Worm (Caenorhabditis elegans) whole organism, L4 larva: ENCODE results near the gene F35C11.5.

Experiments used
- F26F4.8 ChIP-seq: fragments of 200-800 bp; sonication (Bioruptor generic); conservative IDR thresholded peaks from 2 replicates; pipeline ENCODE4 v1.3.6; 2022; ENCODE audit warnings: missing genetic modification characterization, missing compliant biosample characterization
- F37D6.2 ChIP-seq: sonication (generic microtip); optimal IDR thresholded peaks from 2 replicates; lab custom pipeline; 2016; ENCODE audit warnings: mild to moderate bottlenecking, missing genetic modification characterization, missing compliant biosample characterization
- Y105C5A.15 ChIP-seq: fragments of 200-800 bp; sonication (Bioruptor generic); IDR thresholded peaks from 2 replicates; pipeline ENCODE4 v1.3.6; 2022; ENCODE audit warnings: missing genetic modification characterization, missing compliant biosample characterization
- Y48G9A.11 ChIP-seq: fragments of 200-800 bp; sonication (Bioruptor generic); IDR thresholded peaks from 2 replicates; pipeline ENCODE4 v1.3.6; 2022; ENCODE audit warnings: missing genetic modification reagents, missing genetic modification characterization, missing compliant biosample characterization
- ZK337.2 ChIP-seq: fragments of 200-800 bp; sonication (Bioruptor generic); IDR thresholded peaks from 2 replicates; pipeline ENCODE4 v1.3.6; 2022; ENCODE audit warnings: missing genetic modification reagents, missing genetic modification characterization, missing compliant biosample characterization
- aly-2 ChIP-seq: sonication (generic microtip); optimal IDR thresholded peaks from 2 replicates; lab custom pipeline; 2018; ENCODE audit warnings: missing biosample characterization, missing genetic modification characterization
- attf-4 ChIP-seq: sonication (generic microtip); optimal IDR thresholded peaks from 3 replicates; lab custom pipeline; 2017; ENCODE audit warnings: missing biosample characterization, missing genetic modification characterization
- ceh-32 ChIP-seq: sonication (generic microtip); optimal IDR thresholded peaks from 2 replicates; lab custom pipeline; 2016; ENCODE audit warnings: mild to moderate bottlenecking, missing genetic modification characterization, missing compliant biosample characterization; ENCODE audit not compliant: poor library complexity
- ceh-44 ChIP-seq: fragments of 200-800 bp; sonication (Bioruptor generic); IDR thresholded peaks from 2 replicates; pipeline ENCODE4 v1.3.6; 2022; ENCODE audit warnings: missing genetic modification reagents, missing genetic modification characterization, missing compliant biosample characterization
- ceh-82 ChIP-seq: sonication (generic microtip); optimal IDR thresholded peaks from 2 replicates; lab custom pipeline; 2017; ENCODE audit warnings: missing biosample characterization, missing genetic modification characterization
- daf-16 ChIP-seq, 3 experiments: sonication (generic microtip); optimal IDR thresholded peaks; 2 replicates each; lab custom pipeline; 2016 to 2017; ENCODE audit warnings: missing genetic modification characterization in 3 of 3, missing genetic modification reagents in 3 of 3, mild to moderate bottlenecking in 2 of 3, missing compliant biosample characterization in 2 of 3, missing biosample characterization in 1 of 3, moderate library complexity in 1 of 3
- daf-8 ChIP-seq: fragments of 200-800 bp; sonication (Bioruptor generic); IDR thresholded peaks from 2 replicates; pipeline ENCODE4 v1.3.6; 2022; ENCODE audit warnings: missing genetic modification characterization, missing compliant biosample characterization
- dmd-6 ChIP-seq: fragments of 200-800 bp; sonication (Bioruptor generic); IDR thresholded peaks from 2 replicates; pipeline ENCODE4 v1.3.6; 2022; ENCODE audit warnings: missing genetic modification reagents, missing genetic modification characterization, missing compliant biosample characterization
- duxl-1 ChIP-seq: sonication (generic microtip); optimal IDR thresholded peaks from 2 replicates; lab custom pipeline; 2016; ENCODE audit warnings: mild to moderate bottlenecking, missing genetic modification characterization, moderate library complexity, missing compliant biosample characterization; ENCODE audit not compliant: poor library complexity
- gei-8 ChIP-seq: fragments of 200-800 bp; sonication (Bioruptor generic); optimal IDR thresholded peaks from 2 replicates; lab custom pipeline; 2018; ENCODE audit warnings: mild to moderate bottlenecking, missing genetic modification characterization, missing compliant biosample characterization
- hlh-11 ChIP-seq: fragments of 200-800 bp; sonication (Bioruptor generic); optimal IDR thresholded peaks from 2 replicates; lab custom pipeline; 2018; ENCODE audit warnings: mild to moderate bottlenecking, missing genetic modification characterization, missing compliant biosample characterization
- hlh-30 ChIP-seq: sonication (generic microtip); optimal IDR thresholded peaks from 2 replicates; lab custom pipeline; 2017; ENCODE audit warnings: antibody characterized with exemption, mild to moderate bottlenecking, missing genetic modification characterization, missing compliant biosample characterization; ENCODE audit not compliant: insufficient read depth
- lin-1 ChIP-seq: fragments of 200-800 bp; sonication (Bioruptor generic); IDR thresholded peaks from 2 replicates; pipeline ENCODE4 v1.3.6; 2022; ENCODE audit warnings: missing genetic modification reagents, missing genetic modification characterization, missing compliant biosample characterization
- lin-38 ChIP-seq: fragments of 200-800 bp; sonication (Bioruptor generic); IDR thresholded peaks from 2 replicates; pipeline ENCODE4 v1.3.6; 2022; ENCODE audit warnings: missing genetic modification reagents, missing genetic modification characterization, missing compliant biosample characterization
- lir-3 ChIP-seq: sonication (generic microtip); optimal IDR thresholded peaks from 2 replicates; lab custom pipeline; 2016; ENCODE audit warnings: mild to moderate bottlenecking, missing genetic modification characterization, missing compliant biosample characterization
- madf-9 ChIP-seq: fragments of 200-800 bp; sonication (Bioruptor generic); conservative IDR thresholded peaks from 2 replicates; pipeline ENCODE4 v1.3.6; 2022; ENCODE audit warnings: missing genetic modification reagents, missing genetic modification characterization, missing compliant biosample characterization
- mdl-1 ChIP-seq, 2 experiments: fragments of 150-350 bp in 1 of 2; sonication (generic microtip) in 1 of 2; optimal IDR thresholded peaks; 2 replicates each; lab custom pipeline; 2014 to 2017; ENCODE audit warnings: missing biosample characterization in 2 of 2, missing genetic modification characterization in 2 of 2
- mes-2 ChIP-seq: sonication (generic microtip); optimal IDR thresholded peaks from 2 replicates; lab custom pipeline; 2016; ENCODE audit warnings: missing genotype, mild to moderate bottlenecking, missing genetic modification characterization, missing compliant biosample characterization; ENCODE audit not compliant: poor library complexity, severe bottlenecking
- mxl-2 ChIP-seq: fragments of 200-800 bp; sonication (Bioruptor generic); conservative IDR thresholded peaks from 2 replicates; pipeline ENCODE4 v1.3.6; 2022; ENCODE audit warnings: missing genetic modification reagents, missing genetic modification characterization, missing compliant biosample characterization
- mxl-3 ChIP-seq: fragments of 200-800 bp; sonication (Bioruptor generic); optimal IDR thresholded peaks from 2 replicates; lab custom pipeline; 2018; ENCODE audit warnings: mild to moderate bottlenecking, missing genetic modification characterization, missing compliant biosample characterization
- nhr-10 ChIP-seq: fragments of 150-350 bp; optimal IDR thresholded peaks from 2 replicates; lab custom pipeline; 2014; ENCODE audit warnings: missing biosample characterization, missing genetic modification characterization
- nhr-11 ChIP-seq: fragments of 150-350 bp; optimal IDR thresholded peaks from 2 replicates; lab custom pipeline; 2014; ENCODE audit warnings: missing biosample characterization, missing genetic modification characterization
- nhr-237 ChIP-seq: sonication (generic microtip); optimal IDR thresholded peaks from 2 replicates; lab custom pipeline; 2017; ENCODE audit warnings: missing biosample characterization, missing genetic modification characterization
- nhr-28 ChIP-seq: fragments of 150-350 bp; optimal IDR thresholded peaks from 2 replicates; lab custom pipeline; 2014; ENCODE audit warnings: missing biosample characterization, missing genetic modification characterization
- nhr-41 ChIP-seq: fragments of 200-800 bp; sonication (Bioruptor generic); IDR thresholded peaks from 2 replicates; pipeline ENCODE4 v1.3.6; 2022; ENCODE audit warnings: missing genetic modification reagents, missing genetic modification characterization, missing compliant biosample characterization
- pqm-1 ChIP-seq: sonication (generic microtip); optimal IDR thresholded peaks from 2 replicates; lab custom pipeline; 2017; ENCODE audit warnings: missing biosample characterization, missing genetic modification characterization
- rbr-2 ChIP-seq: sonication (generic microtip); optimal IDR thresholded peaks from 2 replicates; lab custom pipeline; 2016; ENCODE audit warnings: missing genotype, missing genetic modification characterization, missing compliant biosample characterization
- saeg-2 ChIP-seq: fragments of 200-800 bp; sonication (Bioruptor generic); IDR thresholded peaks from 2 replicates; pipeline ENCODE4 v1.3.6; 2022; ENCODE audit warnings: missing genetic modification reagents, missing genetic modification characterization, missing compliant biosample characterization
- set-16 ChIP-seq: fragments of 200-800 bp; sonication (Bioruptor generic); IDR thresholded peaks from 2 replicates; pipeline ENCODE4 v1.3.6; 2022; ENCODE audit warnings: missing genetic modification reagents, missing genetic modification characterization, missing compliant biosample characterization
- unc-130 ChIP-seq: sonication (generic microtip); optimal IDR thresholded peaks from 2 replicates; lab custom pipeline; 2016; ENCODE audit warnings: missing genetic modification reagents, missing genetic modification characterization, missing compliant biosample characterization
- unc-62 ChIP-seq, 3 experiments: fragments of 150-350 bp in 1 of 3; sonication (generic microtip); optimal IDR thresholded peaks in 2 of 3; peaks in 1 of 3; 1 replicate in 1 of 3; 2 replicates in 2 of 3; lab custom pipeline; 2014 to 2017; ENCODE audit warnings: missing biosample characterization in 3 of 3, missing genetic modification characterization in 3 of 3, missing genetic modification reagents in 3 of 3, missing genotype in 1 of 3
- zfp-3 ChIP-seq: fragments of 200-800 bp; sonication (Bioruptor generic); conservative IDR thresholded peaks from 2 replicates; pipeline ENCODE4 v1.3.6; 2022; ENCODE audit warnings: missing genetic modification reagents, missing genetic modification characterization, missing compliant biosample characterization
- zip-11 ChIP-seq: fragments of 200-800 bp; sonication (Bioruptor generic); IDR thresholded peaks from 2 replicates; pipeline ENCODE4 v1.3.6; 2022; ENCODE audit warnings: missing genetic modification characterization, missing compliant biosample characterization

Gene F35C11.5

DNA sequence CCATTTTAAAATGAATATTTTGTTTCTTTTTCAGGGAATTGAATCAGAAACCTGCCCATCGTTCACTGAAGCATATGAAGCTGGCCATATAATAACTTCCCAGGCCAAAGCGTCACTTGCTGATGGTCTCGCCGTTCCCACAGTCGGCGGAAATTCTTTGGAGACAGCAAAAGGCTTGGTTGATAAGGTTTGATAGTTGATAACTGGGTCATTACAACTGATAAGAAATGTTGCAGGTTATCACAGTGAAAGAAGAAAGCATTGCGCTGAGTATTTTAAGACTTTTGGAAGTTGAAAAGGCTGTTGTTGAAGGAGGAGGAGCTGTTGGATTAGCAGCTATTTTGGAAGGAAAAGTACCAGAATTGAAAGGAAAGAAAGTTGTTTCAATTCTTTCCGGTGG is 13.0 kb downstream of the F35C11.5 start:
- TF ChIP-seq nhr-41 (GFP tag; lab: Robert Waterston, UW) (peak; percentile 87; the same call in 1 of the 2 replicates), lin-1 (GFP tag; lab: Robert Waterston, UW) (peak; percentile 18; the same call in 1 of the 2 replicates), zfp-3 (GFP tag; lab: Robert Waterston, UW) (no peak), mxl-3 (peak; percentile 38), F37D6.2 (tag; lab: Kevin White, UChicago) (no peak), dmd-6 (GFP tag; lab: Robert Waterston, UW) (peak; percentile 79), hlh-11 (tag; lab: Kevin White, UChicago) (peak; percentile 35), nhr-28 (tag; lab: Kevin White, UChicago) (peak; percentile 56), pqm-1 (peak; percentile 89)
- TF ChIP-seq, all 104 proteins: peak for 7

DNA sequence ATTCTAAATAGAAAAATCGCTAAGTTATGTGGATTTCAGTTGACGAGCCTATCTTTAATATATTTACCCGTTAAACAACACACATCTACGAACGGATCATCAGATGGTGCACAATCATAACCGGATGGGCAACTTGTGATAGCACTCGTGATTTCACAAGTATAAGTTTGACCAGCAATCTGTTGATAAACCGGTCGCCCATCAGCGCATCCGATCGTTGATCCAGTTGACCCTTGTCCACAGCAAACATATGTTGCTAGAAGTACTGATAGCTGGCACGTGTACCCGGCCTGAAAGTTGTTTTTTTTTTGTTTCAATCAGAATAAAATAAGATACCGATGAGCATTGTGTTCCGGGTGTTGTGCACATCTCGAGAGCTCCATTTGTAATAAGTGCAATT is 14.1 kb downstream of the F35C11.5 start:
- TF ChIP-seq lin-1 (GFP tag; lab: Robert Waterston, UW) (no peak), nhr-28 (tag; lab: Kevin White, UChicago) (peak; percentile 53), ceh-44 (GFP tag; lab: Robert Waterston, UW) (no peak), mdl-1 (tag; optimal IDR thresholded peaks at IDR 0.05; lab: Kevin White, UChicago) (peak in 1 of 2 experiments; percentile 56), set-16 (no peak), hlh-30 (tag; lab: Kevin White, UChicago) (peak; percentile 17), aly-2 (tag; lab: Kevin White, UChicago) (no peak), hlh-11 (tag; lab: Kevin White, UChicago) (peak; percentile 17), rbr-2 (tag; lab: Kevin White, UChicago) (no peak), gei-8 (GFP tag; lab: Kevin White, UChicago) (no peak), F26F4.8 (GFP tag; lab: Robert Waterston, UW) (no peak), Y105C5A.15 (no peak)
- TF ChIP-seq, all 104 proteins: peak for 4

DNA sequence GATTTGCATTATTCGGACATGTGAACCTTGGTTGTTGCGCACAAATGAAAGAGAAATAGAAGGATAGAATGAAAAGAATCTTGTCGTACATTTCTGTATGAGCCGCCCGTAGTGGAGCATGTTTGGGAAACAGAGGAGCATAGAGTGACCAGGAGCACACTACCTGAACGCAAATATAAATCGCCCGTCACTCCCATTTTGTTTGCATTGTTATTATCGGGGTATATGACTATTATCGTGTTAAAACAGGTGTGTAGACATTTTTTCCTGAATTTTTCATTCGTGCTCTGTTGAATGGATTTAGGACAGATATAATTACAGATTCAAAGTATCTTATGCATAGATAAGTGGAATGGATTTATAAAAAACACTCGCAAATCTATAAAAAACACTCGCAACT is 15.8 kb downstream of the F35C11.5 start, which contains the start of gene K01C8.2:
Gene K01C8.2 (minus strand): TSS at position 101 of the 400 bp plus-strand sequence.
- TF ChIP-seq Y105C5A.15 (no peak), pqm-1 (no peak), Y48G9A.11 (GFP tag; lab: Robert Waterston, UW) (no peak), nhr-11 (no peak)

DNA sequence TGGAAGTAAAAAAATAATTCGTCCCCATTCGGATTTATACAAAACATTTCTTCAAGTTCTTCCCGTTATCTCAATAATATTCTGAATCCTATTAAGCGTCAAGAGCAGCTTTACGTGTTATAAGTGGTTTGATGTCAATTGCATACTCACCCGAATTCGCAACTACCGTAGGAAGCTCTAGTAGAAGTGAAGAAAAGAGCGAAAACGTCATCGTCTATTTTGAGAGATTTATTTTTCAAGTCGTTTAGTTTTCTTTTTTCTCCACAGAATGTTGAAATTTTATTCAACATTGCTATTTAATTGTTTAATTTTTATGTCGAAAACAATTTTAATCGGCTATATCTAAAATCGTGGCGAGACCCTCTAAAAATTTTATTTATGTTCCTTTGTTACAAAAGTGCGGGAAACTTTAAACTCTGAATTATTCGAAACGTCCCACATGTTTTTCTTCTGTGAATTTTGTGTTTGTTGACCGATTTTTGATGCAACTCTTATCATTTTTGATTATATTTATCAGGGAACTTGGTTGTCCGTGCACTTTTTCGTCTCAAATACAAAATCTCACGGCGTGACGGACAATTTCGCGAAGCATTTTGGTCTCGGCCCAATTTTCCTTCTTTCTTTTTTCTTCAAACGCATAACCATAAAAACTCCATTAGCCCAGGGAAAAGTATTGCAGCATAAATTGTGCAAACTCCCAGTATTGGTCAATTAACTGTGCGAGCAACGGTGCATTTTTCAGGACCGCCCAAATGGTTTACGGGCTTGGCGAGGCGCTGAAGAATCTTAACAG is 16.5 kb downstream of the F35C11.5 start, which contains the start of gene tdc-1:
Gene tdc-1 (plus strand): TSS at position 743 of the 793 bp plus-strand sequence.
- no peak for TF ChIP-seq daf-16 (GFP tag; optimal IDR thresholded peaks at IDR 0.05; lab: Kevin White, UChicago)
- TF ChIP-seq daf-16 (tag; optimal IDR thresholded peaks at IDR 0.05; lab: Kevin White, UChicago), result peak; percentile 11
- TF ChIP-seq duxl-1, result no peak
- TF ChIP-seq unc-130 (GFP tag; lab: Kevin White, UChicago), result peak; percentile 7
- no peak for TF ChIP-seq nhr-237
- no peak for TF ChIP-seq saeg-2
- no peak for TF ChIP-seq ceh-82
- TF ChIP-seq unc-62 (GFP tag; optimal IDR thresholded peaks at IDR 0.05 in 1 of 2; lab: Kevin White, UChicago), result peak in 1 of 2 experiments; percentile 80
- no peak for TF ChIP-seq unc-62 (tag; optimal IDR thresholded peaks at IDR 0.05; lab: Kevin White, UChicago)
- no peak for TF ChIP-seq ceh-32
- no peak for TF ChIP-seq nhr-10
- TF ChIP-seq, all 104 proteins: peak for 3

DNA sequence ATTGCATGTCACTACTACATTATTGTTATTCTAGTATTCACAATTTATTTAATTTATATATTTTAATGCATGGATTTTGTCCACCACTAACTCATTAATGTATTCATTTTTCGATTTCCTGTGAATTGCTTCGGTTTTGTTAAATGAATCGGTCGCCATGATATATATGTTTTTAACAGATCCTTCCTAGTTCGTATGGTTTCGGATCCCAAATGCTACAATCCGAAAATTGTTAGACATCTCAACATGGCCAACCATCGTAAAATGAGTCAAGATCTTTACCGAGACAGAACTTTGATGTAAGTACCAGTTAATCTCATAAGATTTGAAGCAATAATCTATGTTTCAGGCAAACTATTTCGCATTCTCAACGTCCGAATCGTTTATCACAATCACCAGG is 19.5 kb downstream of the F35C11.5 start:
- TF ChIP-seq daf-8 (GFP tag; lab: Robert Waterston, UW) (no peak), madf-9 (GFP tag; lab: Robert Waterston, UW) (no peak), ZK337.2 (GFP tag; lab: Robert Waterston, UW) (no peak), lin-38 (GFP tag; lab: Robert Waterston, UW) (0 out of 2 replicates have a peak, but pooled peaks have one; percentile 34), mes-2 (no peak), mxl-2 (GFP tag; lab: Robert Waterston, UW) (no peak), unc-62 (GFP tag; optimal IDR thresholded peaks at IDR 0.05 in 1 of 2; lab: Kevin White, UChicago) (peak in 1 of 2 experiments; percentile 93), unc-62 (tag; optimal IDR thresholded peaks at IDR 0.05; lab: Kevin White, UChicago) (no peak), attf-4 (no peak), zip-11 (GFP tag; lab: Robert Waterston, UW) (no peak), lir-3 (tag; lab: Kevin White, UChicago) (no peak)
